Fruit fly (Drosophila melanogaster) whole organism, embryonic: ENCODE measurements around the gene CG42259.

Experiments
- Atf6 ChIP-seq: fragments of 200-800 bp; sonication (Bioruptor generic); IDR thresholded peaks from 2 replicates; pipeline ENCODE4 v1.3.6; 2022; ENCODE audit warnings: missing biosample characterization, missing genetic modification characterization
- B-H1 ChIP-seq: fragments of 200-800 bp; sonication (Bioruptor generic); IDR thresholded peaks from 3 replicates; pipeline ENCODE4 v1.3.6; 2022; ENCODE audit warnings: missing biosample characterization, missing genetic modification characterization
- C15 ChIP-seq: fragments of 200-800 bp; sonication (Bioruptor generic); IDR thresholded peaks from 3 replicates; pipeline ENCODE4 v1.3.6; 2022; ENCODE audit warnings: missing biosample characterization, missing genetic modification characterization
- CG11398 ChIP-seq: fragments of 200-800 bp; sonication (Bioruptor generic); optimal IDR thresholded peaks from 2 replicates; lab custom pipeline; 2016; ENCODE audit warnings: missing biosample characterization, missing genetic modification characterization
- CG11695 ChIP-seq: fragments of 200-800 bp; sonication (Bioruptor generic); IDR thresholded peaks from 3 replicates; pipeline ENCODE4 v1.3.6; 2022; ENCODE audit warnings: missing biosample characterization, missing genetic modification characterization
- CG12071 ChIP-seq: fragments of 200-800 bp; sonication (Bioruptor generic); optimal IDR thresholded peaks from 3 replicates; lab custom pipeline; 2018; ENCODE audit warnings: missing biosample characterization, mild to moderate bottlenecking, missing genetic modification characterization
- CG13424 ChIP-seq: fragments of 200-800 bp; sonication (Bioruptor generic); optimal IDR thresholded peaks from 2 replicates; lab custom pipeline; 2019; ENCODE audit warnings: missing biosample characterization, mild to moderate bottlenecking, missing genetic modification characterization, moderate library complexity
- CG13775 ChIP-seq: fragments of 200-800 bp; sonication (Bioruptor generic); optimal IDR thresholded peaks from 3 replicates; lab custom pipeline; 2017; ENCODE audit warnings: missing biosample characterization, mild to moderate bottlenecking, missing genetic modification characterization
- CG13894 ChIP-seq: fragments of 200-800 bp; sonication (Bioruptor generic); optimal IDR thresholded peaks from 3 replicates; lab custom pipeline; 2018; ENCODE audit warnings: missing biosample characterization, mild to moderate bottlenecking, missing genetic modification characterization, moderate library complexity
- CG14441 ChIP-seq: fragments of 200-800 bp; sonication (Bioruptor generic); IDR thresholded peaks from 2 replicates; pipeline ENCODE4 v1.3.6; 2022; ENCODE audit warnings: missing biosample characterization, missing genetic modification characterization
- CG15073 ChIP-seq: fragments of 200-800 bp; sonication (Bioruptor generic); optimal IDR thresholded peaks from 2 replicates; lab custom pipeline; 2016; ENCODE audit warnings: missing biosample characterization, missing genetic modification characterization
- CG15269 ChIP-seq: fragments of 200-800 bp; sonication (Bioruptor generic); optimal IDR thresholded peaks from 2 replicates; lab custom pipeline; 2018; ENCODE audit warnings: missing biosample characterization, mild to moderate bottlenecking, missing genetic modification characterization, moderate library complexity
- CG15514 ChIP-seq: fragments of 200-800 bp; sonication (Bioruptor generic); optimal IDR thresholded peaks from 3 replicates; lab custom pipeline; 2017; ENCODE audit warnings: missing biosample characterization, missing genetic modification characterization, mild to moderate bottlenecking, moderate library complexity, missing genetic modification reagents
- CG15696 ChIP-seq: fragments of 200-800 bp; sonication (Bioruptor generic); optimal IDR thresholded peaks from 2 replicates; lab custom pipeline; 2019; ENCODE audit warnings: missing biosample characterization, mild to moderate bottlenecking, missing genetic modification characterization, moderate library complexity
- CG18619 ChIP-seq: fragments of 200-800 bp; sonication (Bioruptor generic); optimal IDR thresholded peaks from 3 replicates; lab custom pipeline; 2017; ENCODE audit warnings: missing biosample characterization, mild to moderate bottlenecking, missing genetic modification characterization
- CG2116 ChIP-seq: fragments of 200-800 bp; sonication (Bioruptor generic); optimal IDR thresholded peaks from 3 replicates; lab custom pipeline; 2018; ENCODE audit warnings: missing biosample characterization, mild to moderate bottlenecking, missing genetic modification characterization
- CG2120 ChIP-seq: fragments of 200-800 bp; sonication (Bioruptor generic); optimal IDR thresholded peaks from 3 replicates; lab custom pipeline; 2016; ENCODE audit warnings: missing biosample characterization, missing genetic modification characterization
- CG2129 ChIP-seq: fragments of 200-800 bp; sonication (Bioruptor generic); IDR thresholded peaks from 2 replicates; pipeline ENCODE4 v1.3.6; 2022; ENCODE audit warnings: missing biosample characterization, missing genetic modification characterization; ENCODE audit not compliant: partially characterized antibody
- CG2712 ChIP-seq: fragments of 200-800 bp; optimal IDR thresholded peaks from 3 replicates; lab custom pipeline; 2019; ENCODE audit warnings: missing biosample characterization, mild to moderate bottlenecking, missing genetic modification characterization, moderate library complexity
- CG30020 ChIP-seq: fragments of 200-800 bp; optimal IDR thresholded peaks from 2 replicates; lab custom pipeline; 2019; ENCODE audit warnings: missing biosample characterization, mild to moderate bottlenecking, missing genetic modification characterization, moderate library complexity
- CG42726 ChIP-seq: fragments of 200-800 bp; sonication (Bioruptor generic); IDR thresholded peaks from 2 replicates; pipeline ENCODE4 v1.3.6; 2022; ENCODE audit warnings: missing biosample characterization, missing genetic modification characterization; ENCODE audit not compliant: partially characterized antibody
- CG43689 ChIP-seq: fragments of 200-800 bp; sonication (Bioruptor generic); IDR thresholded peaks from 2 replicates; pipeline ENCODE4 v1.3.6; 2022; ENCODE audit warnings: missing biosample characterization, missing genetic modification characterization
- CG4617 ChIP-seq: fragments of 200-800 bp; sonication (Bioruptor generic); optimal IDR thresholded peaks from 3 replicates; lab custom pipeline; 2016; ENCODE audit warnings: missing biosample characterization, missing genetic modification characterization, borderline replicate concordance
- CG6813 ChIP-seq: fragments of 200-800 bp; sonication (Bioruptor generic); optimal IDR thresholded peaks from 2 replicates; lab custom pipeline; 2017; ENCODE audit warnings: missing biosample characterization, missing genetic modification characterization, mild to moderate bottlenecking, moderate library complexity, missing genetic modification reagents
- CG7556 ChIP-seq: fragments of 200-800 bp; sonication (Bioruptor generic); optimal IDR thresholded peaks from 2 replicates; lab custom pipeline; 2017; ENCODE audit warnings: missing biosample characterization, mild to moderate bottlenecking, missing genetic modification characterization
- CG7963 ChIP-seq: fragments of 200-800 bp; sonication (Bioruptor generic); IDR thresholded peaks from 3 replicates; pipeline ENCODE4 v1.3.6; 2022; ENCODE audit warnings: missing biosample characterization, missing genetic modification characterization; ENCODE audit not compliant: partially characterized antibody
- CG9797 ChIP-seq: fragments of 200-800 bp; sonication (Bioruptor generic); optimal IDR thresholded peaks from 3 replicates; lab custom pipeline; 2018; ENCODE audit warnings: missing biosample characterization, mild to moderate bottlenecking, missing genetic modification characterization
- D19B ChIP-seq: fragments of 200-800 bp; sonication (Bioruptor generic); optimal IDR thresholded peaks from 2 replicates; lab custom pipeline; 2017; ENCODE audit warnings: missing biosample characterization, mild to moderate bottlenecking, missing genetic modification characterization
- Gsc ChIP-seq: fragments of 200-800 bp; sonication (Bioruptor generic); IDR thresholded peaks from 2 replicates; pipeline ENCODE4 v1.3.6; 2022; ENCODE audit warnings: missing biosample characterization, missing genetic modification characterization
- HLH3B ChIP-seq: fragments of 200-800 bp; sonication (Bioruptor generic); IDR thresholded peaks from 2 replicates; pipeline ENCODE4 v1.3.6; 2022; ENCODE audit warnings: missing biosample characterization, missing genetic modification characterization
- HLHmδ ChIP-seq: fragments of 200-800 bp; sonication (Bioruptor generic); optimal IDR thresholded peaks from 2 replicates; lab custom pipeline; 2018; ENCODE audit warnings: missing biosample characterization, mild to moderate bottlenecking, missing genetic modification characterization, moderate library complexity
- Hey ChIP-seq: fragments of 200-800 bp; sonication (Bioruptor generic); optimal IDR thresholded peaks from 3 replicates; lab custom pipeline; 2018; ENCODE audit warnings: missing biosample characterization, mild to moderate bottlenecking, missing genetic modification characterization
- Hsf ChIP-seq: fragments of 200-800 bp; sonication (Bioruptor generic); optimal IDR thresholded peaks from 3 replicates; lab custom pipeline; 2016; ENCODE audit warnings: missing biosample characterization, missing genetic modification characterization
- Meics ChIP-seq: fragments of 200-800 bp; sonication (Bioruptor generic); optimal IDR thresholded peaks from 2 replicates; lab custom pipeline; 2017; ENCODE audit warnings: missing biosample characterization, mild to moderate bottlenecking, missing genetic modification characterization
- Ravus ChIP-seq: fragments of 200-800 bp; sonication (Bioruptor generic); IDR thresholded peaks from 2 replicates; pipeline ENCODE4 v1.3.6; 2022; ENCODE audit warnings: missing biosample characterization, missing genetic modification characterization
- Sry-δ ChIP-seq: fragments of 200-800 bp; sonication (Bioruptor generic); optimal IDR thresholded peaks from 2 replicates; lab custom pipeline; 2016; ENCODE audit warnings: missing biosample characterization, missing genetic modification characterization
- TFAM ChIP-seq: fragments of 200-800 bp; sonication (Bioruptor generic); optimal IDR thresholded peaks from 2 replicates; lab custom pipeline; 2017; ENCODE audit warnings: missing biosample characterization, missing genetic modification characterization, inconsistent platforms
- bab2 ChIP-seq: fragments of 200-800 bp; sonication (Bioruptor generic); optimal IDR thresholded peaks from 2 replicates; lab custom pipeline; 2016; ENCODE audit warnings: missing biosample characterization, missing genetic modification characterization
- br ChIP-seq: fragments of >200 bp; optimal IDR thresholded peaks from 2 replicates; lab custom pipeline; 2017
- bsh ChIP-seq, 2 experiments: fragments of 200-800 bp; sonication (Bioruptor generic); optimal IDR thresholded peaks; 2 replicates each; lab custom pipeline; 2017 to 2018; ENCODE audit warnings: mild to moderate bottlenecking in 2 of 2, missing biosample characterization in 2 of 2, missing genetic modification characterization in 2 of 2, moderate library complexity in 1 of 2
- chm ChIP-seq: fragments of 200-800 bp; sonication (Bioruptor generic); IDR thresholded peaks from 2 replicates; pipeline ENCODE4 v1.3.6; 2022; ENCODE audit warnings: missing biosample characterization, missing genetic modification characterization
- crc ChIP-seq: fragments of 200-800 bp; sonication (Bioruptor generic); optimal IDR thresholded peaks from 2 replicates; lab custom pipeline; 2016; ENCODE audit warnings: missing biosample characterization, missing genetic modification characterization
- emc ChIP-seq: fragments of 200-800 bp; sonication (Bioruptor generic); optimal IDR thresholded peaks from 2 replicates; lab custom pipeline; 2016; ENCODE audit warnings: missing biosample characterization, missing genetic modification characterization
- eyg ChIP-seq: fragments of 200-800 bp; sonication (Bioruptor generic); optimal IDR thresholded peaks from 3 replicates; lab custom pipeline; 2016; ENCODE audit warnings: missing biosample characterization, missing genetic modification characterization
- fd64A ChIP-seq: fragments of 200-800 bp; sonication (Bioruptor generic); optimal IDR thresholded peaks from 3 replicates; lab custom pipeline; 2018; ENCODE audit warnings: missing biosample characterization, mild to moderate bottlenecking, missing genetic modification characterization
- fru ChIP-seq: fragments of >200 bp; optimal IDR thresholded peaks from 2 replicates; lab custom pipeline; 2017
- gsb-n ChIP-seq: fragments of 200-800 bp; sonication (Bioruptor generic); optimal IDR thresholded peaks from 3 replicates; lab custom pipeline; 2018; ENCODE audit warnings: missing biosample characterization, mild to moderate bottlenecking, missing genetic modification characterization
- insv ChIP-seq, 2 experiments: fragments of 200-800 bp; sonication (Bioruptor generic); optimal IDR thresholded peaks; 3 replicates each; lab custom pipeline; 2016 to 2018; ENCODE audit warnings: missing biosample characterization in 2 of 2, missing genetic modification characterization in 2 of 2
- lab ChIP-seq: fragments of 200-800 bp; sonication (Bioruptor generic); optimal IDR thresholded peaks from 3 replicates; lab custom pipeline; 2017; ENCODE audit warnings: missing biosample characterization, missing genetic modification characterization, mild to moderate bottlenecking, moderate library complexity, missing genetic modification reagents
- rib ChIP-seq: fragments of 200-800 bp; sonication (Bioruptor generic); IDR thresholded peaks from 2 replicates; pipeline ENCODE4 v1.3.6; 2022; ENCODE audit warnings: missing biosample characterization, missing genetic modification characterization
- seq ChIP-seq: fragments of 200-800 bp; sonication (Bioruptor generic); IDR thresholded peaks from 2 replicates; pipeline ENCODE4 v1.3.6; 2022; ENCODE audit warnings: missing biosample characterization, missing genetic modification characterization
- slbo ChIP-seq: fragments of 200-800 bp; sonication (Bioruptor generic); IDR thresholded peaks from 2 replicates; pipeline ENCODE4 v1.3.6; 2022; ENCODE audit warnings: missing biosample characterization, missing genetic modification characterization
- wor ChIP-seq: fragments of 200-800 bp; sonication (Bioruptor generic); IDR thresholded peaks from 2 replicates; pipeline ENCODE4 v1.3.6; 2022; ENCODE audit warnings: missing biosample characterization, missing genetic modification characterization

Gene CG42259

DNA sequence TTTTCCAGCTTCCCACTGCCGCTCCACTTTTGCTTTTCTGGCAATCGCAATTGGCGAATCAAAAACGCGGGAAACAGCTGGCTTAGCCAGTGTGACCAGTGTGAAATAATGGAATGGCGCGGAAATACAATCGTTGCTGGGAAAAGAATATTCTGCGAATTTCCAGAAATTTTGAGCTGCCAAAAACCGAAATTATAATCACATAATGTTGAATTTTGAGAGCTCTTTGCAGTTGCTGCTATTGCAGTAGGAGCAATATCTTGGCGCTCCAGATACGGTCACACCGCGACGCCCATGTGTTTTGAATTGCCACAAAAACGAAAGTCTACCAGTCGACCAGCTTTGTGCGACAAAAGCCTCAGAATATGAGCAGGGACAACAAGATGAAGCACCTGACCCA is 15.5 kb upstream of the CG42259 start, which contains the start of the genes Cdc45 and Rpp21 (continued):
- TF ChIP-seq CG2712 (peak; percentile 8), CG15073 (GFP tag; lab: Kevin White, UChicago) (no peak), Atf6 (no peak), C15 (no peak), HLHmδ (no peak), CG18619 (GFP tag; lab: Kevin White, UChicago) (no peak), insv (GFP tag; optimal IDR thresholded peaks at IDR 0.05; lab: Kevin White, UChicago) (no peak), CG14441 (GFP tag; lab: Robert Waterston, UW) (no peak), fru (no peak), Hey (tag; lab: Kevin White, UChicago) (no peak), CG9797 (GFP tag; lab: Kevin White, UChicago) (peak; percentile 86), Sry-δ (GFP tag; lab: Kevin White, UChicago) (peak; percentile 63), CG43689 (GFP tag; lab: Robert Waterston, UW) (no peak), CG15696 (tag; lab: Kevin White, UChicago) (no peak), CG15269 (tag; lab: Kevin White, UChicago) (no peak), D19B (no peak), CG7556 (GFP tag; lab: Kevin White, UChicago) (no peak), Hsf (GFP tag; lab: Kevin White, UChicago) (no peak), CG13894 (no peak), seq (GFP tag; lab: Robert Waterston, UW) (no peak), B-H1 (GFP tag; lab: Robert Waterston, UW) (no peak), CG2120 (GFP tag; lab: Kevin White, UChicago) (no peak), bab2 (GFP tag; lab: Kevin White, UChicago) (no peak), wor (GFP tag; lab: Robert Waterston, UW) (no peak), HLH3B (GFP tag; lab: Robert Waterston, UW) (no peak), CG30020 (tag; lab: Kevin White, UChicago) (no peak), emc (GFP tag; lab: Kevin White, UChicago) (no peak), Meics (GFP tag; lab: Kevin White, UChicago) (no peak), CG42726 (no peak), CG13775 (GFP tag; lab: Kevin White, UChicago) (no peak), CG2129 (no peak), chm (GFP tag; lab: Robert Waterston, UW) (no peak), crc (GFP tag; lab: Kevin White, UChicago) (no peak), CG13424 (tag; lab: Kevin White, UChicago) (no peak), gsb-n (no peak), CG2116 (GFP tag; lab: Kevin White, UChicago) (peak; percentile 37), fd64A (GFP tag; lab: Kevin White, UChicago) (no peak), CG6813 (GFP tag; lab: Kevin White, UChicago) (no peak), bsh (GFP tag; optimal IDR thresholded peaks at IDR 0.05; lab: Kevin White, UChicago) (no peak), CG12071 (GFP tag; lab: Kevin White, UChicago) (no peak), CG7963 (GFP tag; lab: Robert Waterston, UW) (no peak), CG11695 (no peak), Gsc (GFP tag; lab: Robert Waterston, UW) (no peak), br (lab: Kevin White, UChicago) (no peak), CG11398 (GFP tag; lab: Kevin White, UChicago) (no peak), lab (GFP tag; lab: Kevin White, UChicago) (no peak), eyg (GFP tag; lab: Kevin White, UChicago) (no peak), CG4617 (GFP tag; lab: Kevin White, UChicago) (peak; percentile 31), TFAM (GFP tag; lab: Kevin White, UChicago) (no peak), slbo (no peak), CG15514 (peak; percentile 66), Ravus (GFP tag; lab: Robert Waterston, UW) (no peak), rib (no peak)
